Fruit fly (Drosophila melanogaster): ENCODE data around the gene CG6696.

The CG6696 gene

DNA sequence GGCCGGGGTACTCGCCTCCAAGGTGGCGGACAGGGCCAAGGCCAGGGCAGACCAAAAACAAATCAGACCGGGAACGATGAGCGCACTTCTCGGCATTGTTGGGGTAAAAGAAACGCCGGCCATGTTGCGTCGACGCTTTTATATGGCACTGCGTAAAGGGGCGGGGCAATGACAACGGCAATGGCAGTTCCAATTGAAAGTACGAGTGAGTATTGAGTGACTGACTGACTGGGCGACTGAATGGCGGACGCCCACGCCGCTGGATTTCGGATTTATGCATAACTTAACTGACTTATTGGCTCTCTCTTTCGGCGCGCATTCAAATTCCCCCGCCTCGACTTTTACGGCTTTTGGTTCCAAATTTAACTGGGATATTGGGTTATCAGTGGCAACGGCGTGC lies at the start of gene CG6696:
CG6696 (minus strand) TSS at position 101 of the 400 bp plus-strand sequence.
- TF ChIP-seq Sin3A (optimal IDR thresholded peaks at IDR 0.05) (no peak), Myc (optimal IDR thresholded peaks at IDR 0.05) (no peak)

DNA sequence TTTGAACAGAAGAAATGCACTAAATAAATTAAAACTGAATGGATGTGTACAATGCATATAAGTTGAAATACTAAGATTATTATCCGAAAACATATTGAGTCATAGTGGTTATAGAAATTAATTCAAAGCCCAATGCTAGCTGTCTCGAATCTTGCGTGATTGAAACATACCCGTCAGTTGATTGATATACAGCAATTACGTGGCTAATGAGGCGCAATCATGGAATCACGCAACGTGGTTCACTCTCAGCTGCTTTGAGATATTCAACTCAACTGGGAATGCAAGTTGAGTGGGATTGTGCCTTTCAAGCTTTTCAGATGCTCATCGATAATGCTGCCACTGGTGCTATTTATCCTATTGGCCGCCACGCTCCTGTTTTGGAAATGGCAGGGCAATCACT lies 47.6 kb upstream of the CG6696 start, which contains the start of gene Cyp308a1:
Cyp308a1 (plus strand) TSS at position 301 of the 400 bp plus-strand sequence.
- TF ChIP-seq ttk (optimal IDR thresholded peaks at IDR 0.05) (no peak), psq (optimal IDR thresholded peaks at IDR 0.05) (no peak), h (optimal IDR thresholded peaks at IDR 0.05) (no peak), Myc (optimal IDR thresholded peaks at IDR 0.05) (no peak)

DNA sequence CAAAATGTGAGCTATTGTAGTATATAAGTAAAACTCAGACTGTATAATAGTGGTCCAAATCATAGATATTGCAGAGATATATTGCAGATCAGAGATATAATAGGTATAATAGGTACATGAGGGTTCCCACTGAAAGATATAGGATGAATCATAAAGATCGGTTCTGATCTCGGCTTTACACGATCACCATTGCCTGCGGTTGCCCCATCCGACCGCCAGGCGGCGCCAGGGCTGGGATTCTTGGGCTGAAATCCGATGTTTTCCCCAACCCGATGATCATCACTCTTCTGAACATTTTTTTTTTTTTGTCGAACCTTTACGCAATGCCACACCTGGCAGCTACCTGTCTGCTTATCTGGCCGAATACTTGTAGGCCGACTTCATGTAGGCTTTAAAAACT lies 41.9 kb upstream of the CG6696 start:
- no peak for TF ChIP-seq Myc (optimal IDR thresholded peaks at IDR 0.05)
- TF ChIP-seq ttk (optimal IDR thresholded peaks at IDR 0.05): no peak
- TF ChIP-seq h (optimal IDR thresholded peaks at IDR 0.05): no peak
- no peak for TF ChIP-seq Sin3A (optimal IDR thresholded peaks at IDR 0.05)

DNA sequence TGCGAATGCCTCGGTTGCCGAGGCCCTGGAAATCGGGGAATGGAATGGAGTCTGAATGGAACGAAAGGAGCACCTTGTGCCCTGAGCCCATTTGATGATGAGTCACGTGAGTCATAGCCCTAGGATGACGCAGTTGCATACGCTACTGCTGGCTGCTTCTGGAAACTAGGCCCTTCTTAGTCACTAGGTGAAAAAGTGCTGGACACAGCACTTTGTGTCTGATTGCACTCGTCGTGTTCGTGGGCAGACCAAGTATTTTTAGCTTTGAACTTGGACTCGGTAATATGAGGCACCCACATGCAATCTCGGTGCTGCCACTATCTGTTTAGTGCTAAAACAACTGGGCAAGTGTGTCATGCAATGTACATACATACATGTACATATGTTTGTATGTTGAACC lies 40.3 kb upstream of the CG6696 start:
- no peak for TF ChIP-seq h (optimal IDR thresholded peaks at IDR 0.05)
- no peak for TF ChIP-seq psq (optimal IDR thresholded peaks at IDR 0.05)
- no peak for TF ChIP-seq Sin3A (optimal IDR thresholded peaks at IDR 0.05)
- TF ChIP-seq ttk (optimal IDR thresholded peaks at IDR 0.05): no peak
- TF ChIP-seq Myc (optimal IDR thresholded peaks at IDR 0.05): no peak
- no peak for TF ChIP-seq insv (optimal IDR thresholded peaks at IDR 0.05)

DNA sequence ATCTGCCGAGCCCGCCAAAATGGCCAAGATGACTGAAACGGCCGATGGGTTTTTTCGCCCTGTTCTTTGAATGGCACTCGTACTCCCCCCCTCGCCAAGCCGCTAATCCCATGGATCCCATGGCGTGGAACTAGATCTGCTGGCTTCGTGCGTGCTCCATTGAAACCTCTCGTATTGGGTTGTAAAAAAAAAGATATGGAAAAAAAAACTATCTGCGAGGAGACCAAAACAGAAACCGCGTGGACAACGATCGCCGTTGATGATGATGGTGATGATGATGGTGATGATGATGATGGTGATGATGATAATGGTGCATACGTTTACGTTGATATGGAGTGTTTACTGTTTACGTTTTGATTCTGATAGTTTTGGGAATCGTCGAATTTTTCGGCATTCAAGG lies 39.8 kb upstream of the CG6696 start:
- TF ChIP-seq Sin3A (optimal IDR thresholded peaks at IDR 0.05) (no peak), h (optimal IDR thresholded peaks at IDR 0.05) (no peak), psq (optimal IDR thresholded peaks at IDR 0.05) (no peak), Myc (optimal IDR thresholded peaks at IDR 0.05) (no peak)

DNA sequence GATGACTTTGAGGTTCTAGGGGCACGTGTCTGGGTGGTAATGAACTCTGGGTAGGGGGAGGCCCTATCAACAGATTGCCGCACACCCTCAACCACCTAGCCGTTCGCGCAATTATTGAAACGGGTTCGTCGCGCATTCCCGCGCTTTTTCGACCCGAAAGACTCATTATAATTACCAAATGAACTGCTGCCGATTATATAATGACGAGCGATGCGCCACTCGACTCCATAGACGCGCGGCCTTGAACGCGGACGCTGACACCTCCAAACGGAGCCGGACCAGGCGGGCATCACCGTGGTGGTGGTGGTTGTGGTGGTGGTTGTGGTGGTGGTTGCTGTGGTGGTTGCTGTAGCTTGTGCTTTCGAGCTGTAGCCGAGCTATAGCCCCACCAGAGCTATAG lies 38.6 kb upstream of the CG6696 start:
- TF ChIP-seq h (optimal IDR thresholded peaks at IDR 0.05) (no peak), Myc (optimal IDR thresholded peaks at IDR 0.05) (no peak)

DNA sequence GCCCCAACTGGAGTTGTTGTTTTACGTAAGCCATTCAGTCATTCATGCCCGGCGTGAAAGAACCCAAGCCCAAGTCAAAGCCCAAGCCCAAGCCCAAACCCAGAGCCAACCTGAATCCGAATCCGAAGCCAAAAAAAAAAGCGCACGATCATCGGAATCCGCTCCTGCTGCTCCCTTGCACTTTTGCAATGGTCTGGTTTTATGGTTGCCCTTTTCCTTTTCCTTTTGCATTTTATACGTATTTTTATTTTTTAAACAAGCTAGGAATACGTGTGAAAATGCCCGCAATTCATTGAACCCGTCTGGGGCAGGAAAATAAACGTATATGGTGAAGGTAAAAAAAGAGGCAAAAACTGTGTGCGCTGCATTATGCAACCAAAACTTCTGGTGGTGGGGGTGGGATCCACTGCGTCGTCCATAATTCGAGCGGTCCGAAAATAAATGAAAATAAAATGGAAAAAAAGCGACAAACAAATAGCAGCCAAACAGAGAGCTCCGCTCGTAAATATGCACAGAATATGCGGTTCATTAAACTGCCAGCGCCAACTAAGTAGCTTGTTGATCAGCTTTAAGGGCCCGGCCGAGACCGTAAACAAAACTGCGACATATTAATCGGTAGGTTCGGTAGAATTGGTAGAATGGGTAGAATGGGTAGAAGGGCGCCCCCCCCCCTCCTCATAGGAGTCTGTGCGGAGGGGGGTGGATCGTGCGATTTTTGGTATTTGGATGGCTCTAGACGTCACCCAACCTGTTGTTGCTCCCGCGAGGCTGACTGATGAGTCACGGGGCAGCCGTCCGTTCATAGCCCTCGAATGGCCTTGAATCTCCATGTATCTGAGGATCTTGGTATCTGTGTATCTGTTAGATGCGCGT lies 37.6 kb upstream of the CG6696 start:
- TF ChIP-seq insv (optimal IDR thresholded peaks at IDR 0.05): no peak
- TF ChIP-seq ttk (optimal IDR thresholded peaks at IDR 0.05): no peak
- TF ChIP-seq Sin3A (optimal IDR thresholded peaks at IDR 0.05): no peak
- no peak for TF ChIP-seq psq (optimal IDR thresholded peaks at IDR 0.05)
- no peak for TF ChIP-seq Myc (optimal IDR thresholded peaks at IDR 0.05)

DNA sequence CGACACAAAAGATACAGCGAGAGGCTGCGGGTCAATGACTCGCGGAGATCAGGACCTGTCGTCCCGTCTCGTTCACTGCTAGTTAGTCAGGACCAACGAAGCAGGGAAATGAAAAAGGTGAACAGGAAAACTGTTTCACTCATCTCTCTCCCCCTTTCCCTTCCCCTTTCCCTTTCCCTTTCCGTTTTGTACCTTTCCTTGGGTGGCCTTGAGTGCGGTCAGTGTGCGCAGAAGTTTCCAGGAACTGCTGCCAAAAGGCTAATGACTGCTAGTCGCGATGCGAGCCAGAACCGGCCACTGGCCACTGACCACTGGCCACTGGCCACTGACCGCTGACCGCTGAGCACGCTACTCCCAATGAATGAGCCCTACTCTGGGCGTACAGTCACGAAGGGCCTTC lies 33.6 kb upstream of the CG6696 start:
- TF ChIP-seq h (optimal IDR thresholded peaks at IDR 0.05) (no peak), insv (optimal IDR thresholded peaks at IDR 0.05) (no peak), ttk (optimal IDR thresholded peaks at IDR 0.05) (no peak), Sin3A (optimal IDR thresholded peaks at IDR 0.05) (no peak), psq (optimal IDR thresholded peaks at IDR 0.05) (no peak), Myc (optimal IDR thresholded peaks at IDR 0.05) (no peak)

DNA sequence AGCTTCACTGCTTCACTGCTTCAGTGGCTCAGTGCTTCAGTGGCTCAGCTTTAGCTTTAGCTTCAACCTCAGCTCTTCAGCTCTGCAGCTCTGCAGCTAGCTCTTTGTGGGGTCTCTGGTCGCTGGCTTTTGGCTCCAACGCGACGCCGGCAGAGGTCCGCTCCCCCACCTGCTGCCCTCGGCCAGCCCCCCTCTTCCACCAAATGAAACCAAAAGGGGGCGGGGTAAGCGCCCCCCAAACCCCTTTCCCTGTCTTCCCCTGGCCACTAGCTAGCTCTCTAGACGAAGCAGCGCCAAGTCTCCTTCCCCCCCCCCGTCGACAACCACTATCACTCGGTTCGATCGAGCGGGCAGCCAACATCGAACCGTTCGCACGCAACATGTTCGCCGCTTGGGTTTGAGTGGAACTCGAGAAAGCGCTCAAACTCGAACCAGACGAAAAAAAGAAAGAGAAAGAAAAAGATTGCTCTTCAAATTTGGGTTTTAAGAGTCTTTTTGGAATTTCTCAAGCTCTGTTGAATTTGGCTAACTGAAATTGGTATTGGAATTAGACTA lies 31.1 kb upstream of the CG6696 start, which contains the start of gene Cyp18a1:
Cyp18a1 (minus strand) TSS at position 95 of the 555 bp plus-strand sequence.
- TF ChIP-seq Myc (optimal IDR thresholded peaks at IDR 0.05) (no peak), Sin3A (optimal IDR thresholded peaks at IDR 0.05) (no peak), h (optimal IDR thresholded peaks at IDR 0.05) (no peak), ttk (optimal IDR thresholded peaks at IDR 0.05) (no peak), insv (optimal IDR thresholded peaks at IDR 0.05) (no peak), psq (optimal IDR thresholded peaks at IDR 0.05) (no peak)

DNA sequence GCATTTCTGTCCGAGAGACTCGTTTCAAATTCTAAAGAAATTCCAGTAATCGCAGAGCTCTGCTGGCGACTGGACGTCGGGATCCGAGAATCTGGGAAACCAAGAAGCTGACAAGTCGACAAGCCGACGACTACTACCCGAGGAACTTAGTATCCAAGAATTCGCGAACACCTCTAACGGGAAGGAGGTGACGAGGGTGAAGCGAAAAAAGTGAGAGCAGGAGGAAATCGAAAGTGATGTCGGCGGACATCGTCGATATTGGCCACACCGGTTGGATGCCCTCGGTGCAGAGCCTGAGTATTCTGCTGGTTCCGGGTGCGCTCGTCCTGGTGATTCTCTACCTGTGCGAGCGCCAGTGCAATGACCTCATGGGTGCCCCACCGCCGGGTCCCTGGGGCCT lies 23.8 kb upstream of the CG6696 start, which contains the start of gene phtm:
phtm (plus strand) TSS at position 41 of the 400 bp plus-strand sequence.
- TF ChIP-seq Myc (optimal IDR thresholded peaks at IDR 0.05): no peak
- no peak for TF ChIP-seq h (optimal IDR thresholded peaks at IDR 0.05)
- no peak for TF ChIP-seq psq (optimal IDR thresholded peaks at IDR 0.05)

DNA sequence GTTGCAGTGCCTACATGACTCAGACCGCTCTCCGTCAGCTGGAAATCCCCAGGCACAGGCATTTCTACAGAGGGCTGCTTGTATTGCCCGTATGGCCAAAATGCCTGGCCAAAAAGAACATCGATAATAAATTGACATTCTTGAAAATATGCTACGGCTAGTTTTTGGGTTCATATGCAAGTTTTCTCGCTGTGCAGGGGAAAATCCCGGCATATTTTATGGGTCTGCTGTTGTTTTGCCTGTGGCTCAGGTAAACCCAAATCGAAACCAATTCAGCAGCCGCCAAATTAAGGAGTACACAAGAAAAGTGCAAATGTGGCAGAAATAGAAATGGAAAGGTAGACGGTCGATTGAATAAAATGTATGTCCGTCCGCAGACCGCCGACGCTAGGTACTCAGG lies 23.0 kb upstream of the CG6696 start:
- no peak for TF ChIP-seq ttk (optimal IDR thresholded peaks at IDR 0.05)
- no peak for TF ChIP-seq psq (optimal IDR thresholded peaks at IDR 0.05)
- no peak for TF ChIP-seq h (optimal IDR thresholded peaks at IDR 0.05)
- no peak for TF ChIP-seq Sin3A (optimal IDR thresholded peaks at IDR 0.05)
- no peak for TF ChIP-seq insv (optimal IDR thresholded peaks at IDR 0.05)
- TF ChIP-seq Myc (optimal IDR thresholded peaks at IDR 0.05): no peak

DNA sequence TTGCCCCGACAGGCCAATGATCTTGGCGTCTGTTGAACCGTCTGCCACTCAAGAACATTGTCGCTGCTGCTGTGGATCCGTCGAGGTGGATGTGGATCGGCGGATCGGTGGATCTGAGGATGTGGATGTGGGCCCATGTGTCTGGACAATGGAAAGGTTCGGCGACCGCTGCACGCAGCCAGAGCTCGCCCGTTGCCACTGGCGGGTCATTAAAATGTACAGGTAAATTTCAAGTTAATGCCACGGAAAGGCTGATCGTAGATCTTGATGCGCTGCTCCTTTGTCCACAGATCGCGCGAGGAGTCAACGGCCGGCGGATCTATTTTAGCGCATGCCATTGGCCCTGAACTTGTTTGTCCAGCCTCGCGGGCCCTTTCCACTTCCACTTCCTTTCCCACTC lies 22.6 kb upstream of the CG6696 start:
- TF ChIP-seq ttk (optimal IDR thresholded peaks at IDR 0.05) (no peak), Sin3A (optimal IDR thresholded peaks at IDR 0.05) (no peak), insv (optimal IDR thresholded peaks at IDR 0.05) (no peak), h (optimal IDR thresholded peaks at IDR 0.05) (no peak), psq (optimal IDR thresholded peaks at IDR 0.05) (no peak), Myc (optimal IDR thresholded peaks at IDR 0.05) (no peak)

DNA sequence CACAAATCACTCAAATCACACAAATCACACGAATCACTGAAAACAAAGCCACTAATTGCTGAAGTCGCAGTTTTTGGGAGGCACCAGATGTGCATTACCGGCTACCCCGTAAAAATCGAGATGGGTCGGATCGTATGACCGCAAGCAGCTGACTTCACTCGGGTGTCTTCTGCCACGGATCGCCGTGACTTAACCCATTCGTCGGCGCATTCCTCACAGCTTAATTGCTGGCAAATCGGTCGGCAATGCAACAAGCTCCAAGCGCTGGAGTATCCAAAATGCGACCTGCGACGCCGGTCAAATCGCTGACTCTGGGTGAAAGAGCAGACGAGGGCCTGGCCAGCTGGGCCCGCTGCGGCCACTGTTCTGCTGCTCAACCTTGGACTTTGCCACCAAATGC lies 20.9 kb upstream of the CG6696 start:
- TF ChIP-seq Sin3A (optimal IDR thresholded peaks at IDR 0.05) (no peak), insv (optimal IDR thresholded peaks at IDR 0.05) (no peak)

Measured in Kc167 (cell line).